Fruit fly (Drosophila melanogaster) whole organism: Measurements from ENCODE around the gene stc.

ENCODE experiments used
- CG8478 ChIP-seq: fragments of >200 bp; optimal IDR thresholded peaks from 2 replicates; lab custom pipeline; 2018; ENCODE audit warnings: inconsistent platforms
- EcR ChIP-seq, 2 experiments: fragments of >200 bp; optimal IDR thresholded peaks; 2 replicates each; lab custom pipeline; 2017; ENCODE audit warnings: missing biosample characterization in 2 of 2, missing genetic modification characterization in 2 of 2, missing genetic modification reagents in 2 of 2
- pan ChIP-seq: fragments of >200 bp; optimal IDR thresholded peaks from 2 replicates; lab custom pipeline; 2017
- psq ChIP-seq: fragments of >200 bp; optimal IDR thresholded peaks from 2 replicates; lab custom pipeline; 2017
- usp ChIP-seq: fragments of >200 bp; optimal IDR thresholded peaks from 2 replicates; lab custom pipeline; 2017; ENCODE audit warnings: missing biosample characterization, missing genetic modification characterization, mixed read lengths

DNA sequence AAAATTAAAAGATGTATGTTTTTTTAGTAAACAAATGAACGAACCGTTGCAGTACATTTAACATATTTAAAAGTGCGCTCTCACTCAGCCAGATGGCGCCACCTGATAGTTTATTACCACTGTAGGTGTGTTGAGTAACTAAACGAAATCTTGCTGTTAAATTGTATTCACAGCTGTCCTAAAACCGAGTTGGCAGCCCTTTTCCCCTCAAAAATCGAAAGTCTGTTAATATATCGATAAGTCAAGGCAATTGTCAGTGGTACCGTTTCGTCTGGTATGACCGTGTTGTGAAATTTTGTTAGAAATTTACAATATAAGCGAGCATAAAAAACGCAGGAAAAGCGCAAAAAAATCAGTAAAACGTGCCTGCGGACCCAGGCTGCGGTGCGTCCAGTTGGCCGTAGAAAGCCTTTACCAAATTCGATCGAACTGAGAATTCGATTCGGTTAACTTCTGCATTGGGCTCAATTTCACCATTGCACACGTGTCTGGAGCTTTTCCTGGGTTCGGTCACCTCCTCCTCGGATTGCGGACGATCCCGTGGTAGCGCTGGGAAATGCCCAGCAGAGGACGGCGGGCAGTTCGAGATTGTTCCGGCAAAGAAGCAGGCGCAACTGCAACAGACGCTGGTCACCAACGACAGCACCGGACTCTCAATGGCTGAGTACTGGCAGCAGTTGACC is at the start of gene stc:
- no peak for TF ChIP-seq psq (lab: Kevin White, UChicago)
- TF ChIP-seq usp = no peak
- no peak for TF ChIP-seq EcR (GFP tag; optimal IDR thresholded peaks at IDR 0.05; lab: Kevin White, UChicago)
- no peak for TF ChIP-seq pan
- TF ChIP-seq CG8478 = no peak
